Fruit fly (Drosophila melanogaster): ENCODE data around the gene TfIIFalpha.

- TF ChIP-seq psq (GFP tag; optimal IDR thresholded peaks at IDR 0.05) (no peak), jim (GFP tag; optimal IDR thresholded peaks at IDR 0.05) (no peak), pan (optimal IDR thresholded peaks at IDR 0.05) (no peak), Dfd (GFP tag; optimal IDR thresholded peaks at IDR 0.05) (no peak), br (GFP tag; optimal IDR thresholded peaks at IDR 0.05) (no peak), Myc (optimal IDR thresholded peaks at IDR 0.05) (no peak)
Observed at dm6 chr3R:6354408-6354807, 25.9 kb upstream of the TfIIFalpha start.
